Fruit fly (Drosophila melanogaster) S2 (cell line): ENCODE results near the gene ntc.

ENCODE experiments used
- CG8478 ChIP-seq: fragments of >200 bp; optimal IDR thresholded peaks from 2 replicates; lab custom pipeline; 2018
- CTCF ChIP-seq, 2 experiments: fragments of >200 bp; optimal IDR thresholded peaks; 2 replicates each; lab custom pipeline; 2018

DNA sequence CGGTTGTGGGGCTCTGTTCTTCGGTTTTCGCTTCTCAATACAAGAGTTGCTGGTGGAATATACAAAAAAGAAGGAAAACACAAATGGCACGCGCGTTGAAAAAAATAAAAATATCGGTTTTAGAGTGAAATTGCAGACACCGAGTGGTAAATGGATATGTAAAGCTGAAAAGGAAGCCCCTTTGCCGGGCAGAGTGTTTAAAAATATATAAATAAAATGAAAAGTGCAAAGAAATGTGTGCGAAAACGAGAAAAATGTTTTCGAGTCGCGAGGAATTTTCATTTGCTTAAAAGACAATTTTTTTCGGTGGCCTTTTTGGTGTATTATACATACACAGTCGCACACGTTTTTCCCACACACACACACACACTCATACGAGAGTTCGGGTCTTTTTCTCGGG, 19.6 kb upstream of the ntc start:
- TF ChIP-seq CG8478 (no peak), CTCF (optimal IDR thresholded peaks at IDR 0.05; lab: Kevin White, UChicago) (no peak)
